Fruit fly (Drosophila melanogaster): ENCODE measurements around the gene trem.

- no peak for TF ChIP-seq Sin3A (optimal IDR thresholded peaks at IDR 0.05)
- TF ChIP-seq psq (optimal IDR thresholded peaks at IDR 0.05): no peak
- TF ChIP-seq h (optimal IDR thresholded peaks at IDR 0.05): no peak
- TF ChIP-seq insv (optimal IDR thresholded peaks at IDR 0.05): no peak
- no peak for TF ChIP-seq ttk (optimal IDR thresholded peaks at IDR 0.05)
These were observed 35.7 kb downstream of the trem start for dm6 chr3R:19995408-19995807.

Data from Kc167 (cell line).